Worm (Caenorhabditis elegans) whole organism, L1 larva: ENCODE measurements around the gene osm-10.

Source experiments
- ama-1 ChIP-seq: fragments of 150-350 bp; optimal IDR thresholded peaks from 2 replicates; lab custom pipeline; 2014
- ces-1 ChIP-seq: fragments of 150-350 bp; optimal IDR thresholded peaks from 2 replicates; lab custom pipeline; 2014; ENCODE audit warnings: missing biosample characterization, missing genetic modification reagents, missing genetic modification characterization
- dpl-1 ChIP-seq, 3 experiments: fragments of 150-350 bp in 2 of 3; sonication (generic microtip) in 1 of 3; optimal IDR thresholded peaks; 2 replicates each; lab custom pipeline; 2014 to 2017; ENCODE audit warnings: missing biosample characterization in 3 of 3, missing genetic modification characterization in 3 of 3, missing genetic modification reagents in 3 of 3
- fkh-10 ChIP-seq: sonication (generic microtip); optimal IDR thresholded peaks from 2 replicates; lab custom pipeline; 2017; ENCODE audit warnings: missing biosample characterization, missing genetic modification reagents, missing genetic modification characterization
- jun-1 ChIP-seq: fragments of 150-350 bp; optimal IDR thresholded peaks from 2 replicates; lab custom pipeline; 2014; ENCODE audit warnings: missing biosample characterization, missing genetic modification reagents, missing genetic modification characterization
- nhr-237 ChIP-seq: fragments of 150-350 bp; optimal IDR thresholded peaks from 2 replicates; lab custom pipeline; 2014; ENCODE audit warnings: missing biosample characterization, missing genetic modification characterization
- nhr-28 ChIP-seq: fragments of 150-350 bp; optimal IDR thresholded peaks from 2 replicates; lab custom pipeline; 2014; ENCODE audit warnings: missing biosample characterization, missing genetic modification characterization
- nhr-76 ChIP-seq: sonication (generic microtip); optimal IDR thresholded peaks from 2 replicates; lab custom pipeline; 2017; ENCODE audit warnings: missing biosample characterization, missing genetic modification characterization
- snpc-4 ChIP-seq: fragments of 150-350 bp; optimal IDR thresholded peaks from 2 replicates; lab custom pipeline; 2014; ENCODE audit warnings: missing biosample characterization, missing genetic modification characterization
- tbx-2 ChIP-seq: sonication (generic microtip); optimal IDR thresholded peaks from 2 replicates; lab custom pipeline; 2016; ENCODE audit warnings: missing genetic modification characterization, missing compliant biosample characterization
- unc-62 ChIP-seq: fragments of 150-350 bp; optimal IDR thresholded peaks from 2 replicates; lab custom pipeline; 2014; ENCODE audit warnings: missing biosample characterization, missing genetic modification reagents, missing genetic modification characterization
- unc-86 ChIP-seq: sonication (generic microtip); optimal IDR thresholded peaks from 2 replicates; lab custom pipeline; 2016; ENCODE audit warnings: missing genetic modification characterization, missing compliant biosample characterization
- ztf-11 ChIP-seq, 2 experiments: sonication (generic microtip); optimal IDR thresholded peaks; 2 replicates each; lab custom pipeline; 2016 to 2017; ENCODE audit warnings: missing genetic modification characterization in 2 of 2, missing biosample characterization in 1 of 2, missing compliant biosample characterization in 1 of 2

ce11 chrIII:7281179-7281578 lies 38.1 kb downstream of the osm-10 start, which contains the start of gene B0361.3:
- TF ChIP-seq nhr-237 (tag; lab: Kevin White, UChicago) = no peak
- TF ChIP-seq dpl-1 (GFP tag; optimal IDR thresholded peaks at IDR 0.05; lab: Kevin White, UChicago) = peak in 1 of 3 experiments; percentile 26
- no peak for TF ChIP-seq nhr-76 (tag; lab: Kevin White, UChicago)
- TF ChIP-seq snpc-4 (tag; lab: Kevin White, UChicago) = no peak
- no peak for TF ChIP-seq nhr-28 (tag; lab: Kevin White, UChicago)
- no peak for TF ChIP-seq jun-1 (tag; lab: Kevin White, UChicago)
- TF ChIP-seq ztf-11 (tag; optimal IDR thresholded peaks at IDR 0.05; lab: Kevin White, UChicago) = no peak
- TF ChIP-seq fkh-10 (GFP tag; lab: Kevin White, UChicago) = no peak
- no peak for TF ChIP-seq unc-62 (GFP tag; lab: Kevin White, UChicago)
- no peak for TF ChIP-seq ces-1 (GFP tag; lab: Kevin White, UChicago)
- TF ChIP-seq tbx-2 (tag; lab: Kevin White, UChicago) = no peak
- no peak for TF ChIP-seq unc-86 (tag; lab: Kevin White, UChicago)
- TF ChIP-seq ama-1 = no peak
